Fruit fly (Drosophila melanogaster) whole organism, embryonic: Measurements from ENCODE around the gene CG42540.

Experiments
- Adf1 ChIP-seq: fragments of 200-800 bp; sonication (Bioruptor generic); IDR thresholded peaks from 2 replicates; pipeline ENCODE4 v1.3.6; 2022; ENCODE audit warnings: missing biosample characterization, missing genetic modification characterization
- Atf-2 ChIP-seq: fragments of 200-800 bp; sonication (Bioruptor generic); optimal IDR thresholded peaks from 2 replicates; lab custom pipeline; 2016; ENCODE audit warnings: missing biosample characterization, missing genetic modification characterization
- Blimp-1 ChIP-seq: fragments of 200-800 bp; sonication (Bioruptor generic); optimal IDR thresholded peaks from 3 replicates; lab custom pipeline; 2018; ENCODE audit warnings: missing biosample characterization, missing genetic modification characterization, mild to moderate bottlenecking, moderate library complexity, missing genetic modification reagents
- CG10267 ChIP-seq: fragments of 200-800 bp; sonication (Bioruptor generic); optimal IDR thresholded peaks from 2 replicates; lab custom pipeline; 2018; ENCODE audit warnings: missing biosample characterization, mild to moderate bottlenecking, missing genetic modification characterization, moderate library complexity
- CG10321 ChIP-seq: fragments of 200-800 bp; sonication (Bioruptor generic); IDR thresholded peaks from 2 replicates; pipeline ENCODE4 v1.3.6; 2022; ENCODE audit warnings: missing biosample characterization, missing genetic modification characterization
- CG10543 ChIP-seq: fragments of 200-800 bp; sonication (Bioruptor generic); optimal IDR thresholded peaks from 3 replicates; lab custom pipeline; 2017; ENCODE audit warnings: missing biosample characterization, mild to moderate bottlenecking, missing genetic modification characterization, moderate library complexity
- CG11085 ChIP-seq: fragments of 200-800 bp; sonication (Bioruptor generic); IDR thresholded peaks from 2 replicates; pipeline ENCODE4 v1.3.6; 2022; ENCODE audit warnings: missing biosample characterization, missing genetic modification characterization
- CG11247 ChIP-seq: fragments of 200-800 bp; sonication (Bioruptor generic); IDR thresholded peaks from 2 replicates; pipeline ENCODE4 v1.3.6; 2022; ENCODE audit warnings: missing biosample characterization, missing genetic modification characterization
- CG1233 ChIP-seq: fragments of 200-800 bp; sonication (Bioruptor generic); optimal IDR thresholded peaks from 4 replicates; lab custom pipeline; 2018; ENCODE audit warnings: missing biosample characterization, mild to moderate bottlenecking, missing genetic modification characterization
- CG16863 ChIP-seq: fragments of 200-800 bp; sonication (Bioruptor generic); optimal IDR thresholded peaks from 3 replicates; lab custom pipeline; 2016; ENCODE audit warnings: missing biosample characterization, missing genetic modification characterization
- CG17612 ChIP-seq: fragments of 200-800 bp; sonication (Bioruptor generic); IDR thresholded peaks from 2 replicates; pipeline ENCODE4 v1.3.6; 2022; ENCODE audit warnings: missing biosample characterization, missing genetic modification characterization
- CG2199 ChIP-seq: fragments of 200-800 bp; sonication (Bioruptor generic); IDR thresholded peaks from 3 replicates; pipeline ENCODE4 v1.3.6; 2022; ENCODE audit warnings: missing biosample characterization, missing genetic modification characterization
- CG30403 ChIP-seq: fragments of 200-800 bp; sonication (Bioruptor generic); optimal IDR thresholded peaks from 3 replicates; lab custom pipeline; 2016; ENCODE audit warnings: missing biosample characterization, missing genetic modification characterization
- CG31365 ChIP-seq: fragments of 200-800 bp; sonication (Bioruptor generic); optimal IDR thresholded peaks from 2 replicates; lab custom pipeline; 2018; ENCODE audit warnings: missing biosample characterization, mild to moderate bottlenecking, missing genetic modification characterization
- CG3407 ChIP-seq: fragments of 200-800 bp; sonication (Bioruptor generic); optimal IDR thresholded peaks from 2 replicates; lab custom pipeline; 2018; ENCODE audit warnings: missing biosample characterization, mild to moderate bottlenecking, missing genetic modification characterization
- CG3838 ChIP-seq: fragments of 200-800 bp; sonication (Bioruptor generic); optimal IDR thresholded peaks from 3 replicates; lab custom pipeline; 2016; ENCODE audit warnings: missing biosample characterization, missing genetic modification characterization
- CG3995 ChIP-seq: fragments of 200-800 bp; sonication (Bioruptor generic); optimal IDR thresholded peaks from 3 replicates; lab custom pipeline; 2016; ENCODE audit warnings: missing biosample characterization, missing genetic modification characterization
- CG7556 ChIP-seq: fragments of 200-800 bp; sonication (Bioruptor generic); optimal IDR thresholded peaks from 2 replicates; lab custom pipeline; 2017; ENCODE audit warnings: missing biosample characterization, mild to moderate bottlenecking, missing genetic modification characterization
- CG7928 ChIP-seq: fragments of 200-800 bp; sonication (Bioruptor generic); optimal IDR thresholded peaks from 2 replicates; lab custom pipeline; 2017; ENCODE audit warnings: missing biosample characterization, mild to moderate bottlenecking, missing genetic modification characterization
- CG9215 ChIP-seq: fragments of 200-800 bp; sonication (Bioruptor generic); IDR thresholded peaks from 2 replicates; pipeline ENCODE4 v1.3.6; 2022; ENCODE audit warnings: missing biosample characterization, missing genetic modification characterization
- Dad ChIP-seq: fragments of 200-800 bp; sonication (Bioruptor generic); optimal IDR thresholded peaks from 3 replicates; lab custom pipeline; 2016; ENCODE audit warnings: missing biosample characterization, missing genetic modification characterization
- Dll ChIP-seq: fragments of 200-800 bp; sonication (Bioruptor generic); IDR thresholded peaks from 4 replicates; pipeline ENCODE4 v1.3.6; 2022; ENCODE audit warnings: missing biosample characterization, missing genetic modification characterization; ENCODE audit not compliant: partially characterized antibody
- ERR ChIP-seq: fragments of 200-800 bp; sonication (Bioruptor generic); optimal IDR thresholded peaks from 2 replicates; lab custom pipeline; 2016; ENCODE audit warnings: missing biosample characterization, missing genetic modification characterization
- Fer3 ChIP-seq: fragments of 200-800 bp; sonication (Bioruptor generic); optimal IDR thresholded peaks from 2 replicates; lab custom pipeline; 2018; ENCODE audit warnings: missing biosample characterization, mild to moderate bottlenecking, missing genetic modification characterization, moderate library complexity
- HLH3B ChIP-seq: fragments of 200-800 bp; sonication (Bioruptor generic); IDR thresholded peaks from 2 replicates; pipeline ENCODE4 v1.3.6; 2022; ENCODE audit warnings: missing biosample characterization, missing genetic modification characterization
- Oaz ChIP-seq: fragments of 200-800 bp; sonication (Bioruptor generic); IDR thresholded peaks from 2 replicates; pipeline ENCODE4 v1.3.6; 2022; ENCODE audit warnings: missing biosample characterization, missing genetic modification characterization
- PHDP ChIP-seq: fragments of 200-800 bp; sonication (Bioruptor generic); optimal IDR thresholded peaks from 3 replicates; lab custom pipeline; 2018; ENCODE audit warnings: missing biosample characterization, mild to moderate bottlenecking, missing genetic modification characterization, moderate library complexity
- Side ChIP-seq: fragments of 200-800 bp; sonication (Bioruptor generic); optimal IDR thresholded peaks from 2 replicates; lab custom pipeline; 2016; ENCODE audit warnings: missing biosample characterization, missing genetic modification characterization
- TFAM ChIP-seq: fragments of 200-800 bp; sonication (Bioruptor generic); optimal IDR thresholded peaks from 2 replicates; lab custom pipeline; 2017; ENCODE audit warnings: missing biosample characterization, missing genetic modification characterization, inconsistent platforms
- Tbp ChIP-seq: fragments of >200 bp; optimal IDR thresholded peaks from 2 replicates; lab custom pipeline; 2018; ENCODE audit warnings: missing biosample characterization, missing genetic modification characterization
- Trl ChIP-seq, 3 experiments: fragments of >200 bp in 2 of 3; fragments of 200-800 bp in 1 of 3; sonication (Bioruptor generic) in 1 of 3; optimal IDR thresholded peaks; 2 replicates in 1 of 3; 3 replicates in 2 of 3; lab custom pipeline; 2016 to 2017; ENCODE audit warnings: missing biosample characterization in 1 of 3, missing genetic modification characterization in 1 of 3
- ato ChIP-seq: fragments of 200-800 bp; sonication (Bioruptor generic); IDR thresholded peaks from 2 replicates; pipeline ENCODE4 v1.3.6; 2022; ENCODE audit warnings: missing biosample characterization, missing genetic modification characterization; ENCODE audit not compliant: partially characterized antibody
- bab2 ChIP-seq: fragments of 200-800 bp; sonication (Bioruptor generic); optimal IDR thresholded peaks from 2 replicates; lab custom pipeline; 2016; ENCODE audit warnings: missing biosample characterization, missing genetic modification characterization
- dpn ChIP-seq, 2 experiments: fragments of 200-800 bp; sonication (Bioruptor generic); optimal IDR thresholded peaks; 3 replicates each; lab custom pipeline; 2016; ENCODE audit warnings: missing biosample characterization in 2 of 2, missing genetic modification characterization in 2 of 2
- fd102C ChIP-seq: fragments of 200-800 bp; sonication (Bioruptor generic); optimal IDR thresholded peaks from 2 replicates; lab custom pipeline; 2018; ENCODE audit warnings: missing biosample characterization, mild to moderate bottlenecking, missing genetic modification characterization, moderate library complexity
- gfzf ChIP-seq: fragments of 200-800 bp; sonication (Bioruptor generic); optimal IDR thresholded peaks from 2 replicates; lab custom pipeline; 2016; ENCODE audit warnings: missing biosample characterization, mild to moderate bottlenecking, missing genetic modification characterization, moderate library complexity
- grn ChIP-seq: fragments of 200-800 bp; sonication (Bioruptor generic); optimal IDR thresholded peaks from 3 replicates; lab custom pipeline; 2017; ENCODE audit warnings: missing biosample characterization, missing genetic modification characterization
- gro ChIP-seq: fragments of 200-800 bp; sonication (Bioruptor generic); optimal IDR thresholded peaks from 2 replicates; lab custom pipeline; 2016; ENCODE audit warnings: missing biosample characterization, missing genetic modification characterization
- ham ChIP-seq: fragments of 200-800 bp; sonication (Bioruptor generic); IDR thresholded peaks from 2 replicates; pipeline ENCODE4 v1.3.6; 2022; ENCODE audit warnings: missing biosample characterization, missing genetic modification characterization
- hth ChIP-seq: fragments of >200 bp; optimal IDR thresholded peaks from 2 replicates; lab custom pipeline; 2017; ENCODE audit warnings: inconsistent platforms
- inv ChIP-seq: fragments of 200-800 bp; sonication (Bioruptor generic); IDR thresholded peaks from 2 replicates; pipeline ENCODE4 v1.3.6; 2022; ENCODE audit warnings: missing biosample characterization, missing genetic modification characterization; ENCODE audit not compliant: partially characterized antibody
- ken ChIP-seq: fragments of 200-800 bp; sonication (Bioruptor generic); IDR thresholded peaks from 3 replicates; pipeline ENCODE4 v1.3.6; 2022; ENCODE audit warnings: missing biosample characterization, missing genetic modification characterization
- klu ChIP-seq: fragments of 200-800 bp; sonication (Bioruptor generic); IDR thresholded peaks from 2 replicates; pipeline ENCODE4 v1.3.6; 2022; ENCODE audit warnings: missing biosample characterization, missing genetic modification characterization
- ranshi ChIP-seq: fragments of 200-800 bp; sonication (Bioruptor generic); IDR thresholded peaks from 2 replicates; pipeline ENCODE4 v1.3.6; 2022; ENCODE audit warnings: missing biosample characterization, missing genetic modification characterization
- sd ChIP-seq: fragments of 200-800 bp; sonication (Bioruptor generic); optimal IDR thresholded peaks from 3 replicates; lab custom pipeline; 2018; ENCODE audit warnings: missing biosample characterization, mild to moderate bottlenecking, missing genetic modification characterization, moderate library complexity
- sens-2 ChIP-seq: fragments of 200-800 bp; sonication (Bioruptor generic); IDR thresholded peaks from 2 replicates; pipeline ENCODE4 v1.3.6; 2022; ENCODE audit warnings: missing biosample characterization, missing genetic modification characterization
- shn ChIP-seq: fragments of 200-800 bp; sonication (Bioruptor generic); optimal IDR thresholded peaks from 3 replicates; lab custom pipeline; 2016; ENCODE audit warnings: missing biosample characterization, missing genetic modification characterization
- slp2 ChIP-seq: fragments of 200-800 bp; sonication (Bioruptor generic); optimal IDR thresholded peaks from 2 replicates; lab custom pipeline; 2016; ENCODE audit warnings: missing biosample characterization, missing genetic modification characterization
- tio ChIP-seq: fragments of 200-800 bp; sonication (Bioruptor generic); optimal IDR thresholded peaks from 2 replicates; lab custom pipeline; 2017; ENCODE audit warnings: missing biosample characterization, missing genetic modification characterization, inconsistent platforms
- trh ChIP-seq: fragments of 200-800 bp; sonication (Bioruptor generic); optimal IDR thresholded peaks from 2 replicates; lab custom pipeline; 2016; ENCODE audit warnings: missing biosample characterization, missing genetic modification characterization
- twi ChIP-seq: fragments of 200-800 bp; optimal IDR thresholded peaks from 2 replicates; lab custom pipeline; 2019; ENCODE audit warnings: missing biosample characterization, mild to moderate bottlenecking, missing genetic modification characterization, moderate library complexity
- yki ChIP-seq: fragments of >200 bp; optimal IDR thresholded peaks from 3 replicates; lab custom pipeline; 2018
- zen ChIP-seq: fragments of 200-800 bp; sonication (Bioruptor generic); optimal IDR thresholded peaks from 3 replicates; lab custom pipeline; 2018; ENCODE audit warnings: missing biosample characterization, mild to moderate bottlenecking, missing genetic modification characterization, moderate library complexity

CG42540 gene

dm6 chr3L:4613846-4614247, 58.0 kb downstream of the CG42540 start (continued):
- TF ChIP-seq fd102C (GFP tag; lab: Kevin White, UChicago): peak; percentile 20
- no peak for TF ChIP-seq Trl (optimal IDR thresholded peaks at IDR 0.05; lab: Kevin White, UChicago)
- no peak for TF ChIP-seq Trl (GFP tag; optimal IDR thresholded peaks at IDR 0.05; lab: Kevin White, UChicago)
- no peak for TF ChIP-seq sd (tag; lab: Kevin White, UChicago)
- TF ChIP-seq CG2199 (GFP tag; lab: Robert Waterston, UW): peak; percentile 78; the same call in 1 of the 3 replicates
- no peak for TF ChIP-seq Atf-2 (GFP tag; lab: Kevin White, UChicago)
- peak; percentile 79 for TF ChIP-seq twi (tag; lab: Kevin White, UChicago)
- TF ChIP-seq CG10543 (GFP tag; lab: Kevin White, UChicago): no peak
- no peak for TF ChIP-seq shn (GFP tag; lab: Kevin White, UChicago)
- no peak for TF ChIP-seq Adf1 (GFP tag; lab: Robert Waterston, UW)
- peak; percentile 5 for TF ChIP-seq CG3407 (GFP tag; lab: Kevin White, UChicago)
- TF ChIP-seq Dad: no peak
- no peak for TF ChIP-seq Side (GFP tag; lab: Kevin White, UChicago)
- no peak for TF ChIP-seq klu
- TF ChIP-seq CG10267 (tag; lab: Kevin White, UChicago): no peak
- no peak for TF ChIP-seq CG30403
- TF ChIP-seq CG7928 (GFP tag; lab: Kevin White, UChicago): no peak
- TF ChIP-seq CG1233 (GFP tag; lab: Kevin White, UChicago): no peak
- peak; percentile 86 for TF ChIP-seq grn (GFP tag; lab: Kevin White, UChicago)
- no peak for TF ChIP-seq CG11085 (GFP tag; lab: Robert Waterston, UW)
- no peak for TF ChIP-seq slp2 (GFP tag; lab: Kevin White, UChicago)
- TF ChIP-seq Dll: no peak
- no peak for TF ChIP-seq TFAM (GFP tag; lab: Kevin White, UChicago)
- no peak for TF ChIP-seq inv
- TF ChIP-seq CG17612: no peak
- peak; percentile 69 for TF ChIP-seq Blimp-1 (GFP tag; lab: Kevin White, UChicago)
- no peak for TF ChIP-seq CG31365
- no peak for TF ChIP-seq ken (GFP tag; lab: Robert Waterston, UW)
- no peak for TF ChIP-seq CG7556 (GFP tag; lab: Kevin White, UChicago)
- no peak for TF ChIP-seq Oaz
- no peak for TF ChIP-seq trh (GFP tag; lab: Kevin White, UChicago)
- no peak for TF ChIP-seq PHDP
- TF ChIP-seq zen (tag; lab: Kevin White, UChicago): peak; percentile 31
- TF ChIP-seq Tbp (GFP tag; lab: Kevin White, UChicago): no peak
- no peak; the same call in 1 of the 2 replicates for TF ChIP-seq sens-2
- no peak for TF ChIP-seq ranshi
- TF ChIP-seq CG10321 (GFP tag; lab: Robert Waterston, UW): no peak
- no peak for TF ChIP-seq hth (lab: Kevin White, UChicago)
- TF ChIP-seq CG3838: peak; percentile 15
- peak; percentile 22 for TF ChIP-seq tio (GFP tag; lab: Kevin White, UChicago)
- TF ChIP-seq CG9215 (GFP tag; lab: Robert Waterston, UW): no peak
- peak; percentile 34 for TF ChIP-seq bab2 (GFP tag; lab: Kevin White, UChicago)
- TF ChIP-seq yki: no peak
- no peak for TF ChIP-seq CG3995
- TF ChIP-seq ham: no peak
- TF ChIP-seq HLH3B (GFP tag; lab: Robert Waterston, UW): no peak
- TF ChIP-seq ERR (GFP tag; lab: Kevin White, UChicago): no peak
- TF ChIP-seq CG11247 (GFP tag; lab: Robert Waterston, UW): no peak
- TF ChIP-seq gro (GFP tag; lab: Kevin White, UChicago): no peak
- TF ChIP-seq CG16863 (GFP tag; lab: Kevin White, UChicago): no peak
- TF ChIP-seq Fer3 (tag; lab: Kevin White, UChicago): no peak
- TF ChIP-seq gfzf (GFP tag; lab: Kevin White, UChicago): no peak
- no peak for TF ChIP-seq dpn (GFP tag; optimal IDR thresholded peaks at IDR 0.05; lab: Kevin White, UChicago)
- no peak for TF ChIP-seq ato
